Fruit fly (Drosophila melanogaster): ENCODE data around the gene Nsf2.

DNA sequence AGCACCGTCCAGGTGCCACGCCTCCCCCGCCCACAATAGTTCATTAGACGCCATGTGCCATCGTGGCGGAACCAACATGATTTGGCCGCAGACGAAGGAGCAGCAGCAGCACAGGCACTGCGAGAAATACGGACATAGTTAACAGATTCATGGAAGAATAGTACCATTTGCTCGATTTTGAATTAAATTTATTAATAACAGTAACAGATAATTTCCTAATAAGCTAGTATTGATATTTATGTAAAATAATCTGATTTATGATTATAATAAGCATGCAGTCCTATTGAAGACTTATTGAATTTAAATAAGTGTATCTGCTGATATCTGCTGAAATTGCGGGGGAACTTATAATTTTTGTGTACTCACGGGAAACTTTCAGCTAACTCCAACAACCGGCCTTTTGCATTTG, 40.5 kb downstream of the Nsf2 start:
- TF ChIP-seq kay (GFP tag; ENCODE audit: borderline replicate concordance) (no peak), CG5204 (GFP tag; optimal IDR thresholded peaks at IDR 0.05) (no peak)

All from whole organism, adult.